Fruit fly (Drosophila melanogaster) S2 (cell line): ENCODE data around the gene Axs.

Experiments used
- CG8478 ChIP-seq: fragments of >200 bp; optimal IDR thresholded peaks from 2 replicates; lab custom pipeline; 2018
- CTCF ChIP-seq, 2 experiments: fragments of >200 bp; optimal IDR thresholded peaks; 2 replicates each; lab custom pipeline; 2018

DNA sequence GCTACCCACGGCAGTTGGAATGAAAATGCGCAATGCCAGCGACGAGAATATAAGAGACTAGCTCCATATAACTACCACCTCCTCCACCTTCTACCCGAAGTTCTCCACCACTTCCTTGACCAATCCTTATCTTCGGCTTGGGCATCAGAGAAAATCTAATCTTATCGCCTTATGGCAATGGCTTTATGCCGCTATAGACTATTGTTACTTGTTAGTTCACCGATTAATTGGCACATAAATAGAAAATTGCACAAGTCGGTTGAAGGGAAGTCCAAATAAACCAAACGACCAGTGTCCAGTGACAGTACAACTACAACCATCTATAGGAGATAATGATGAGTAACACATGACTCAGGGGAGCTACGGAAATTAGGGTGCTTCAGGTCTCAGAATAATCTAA is 18.2 kb upstream of the Axs start, which contains the start of gene sphe:
- no peak for TF ChIP-seq CG8478 (lab: Kevin White, UChicago)
- TF ChIP-seq CTCF (optimal IDR thresholded peaks at IDR 0.05; lab: Kevin White, UChicago), result no peak
